Fruit fly (Drosophila melanogaster) whole organism, prepupa: ENCODE data around the gene CG44532.

Experiments used
- Blimp-1 ChIP-seq: fragments of 200-800 bp; sonication (Bioruptor generic); optimal IDR thresholded peaks from 3 replicates; lab custom pipeline; 2017; ENCODE audit warnings: missing biosample characterization, missing genetic modification characterization, mild to moderate bottlenecking, moderate library complexity, missing genetic modification reagents
- CG10631 ChIP-seq: fragments of 200-800 bp; sonication (Bioruptor generic); optimal IDR thresholded peaks from 2 replicates; lab custom pipeline; 2016; ENCODE audit warnings: missing biosample characterization, missing genetic modification characterization
- CG10669 ChIP-seq: fragments of 200-800 bp; sonication (Bioruptor generic); optimal IDR thresholded peaks from 3 replicates; lab custom pipeline; 2018; ENCODE audit warnings: missing biosample characterization, mild to moderate bottlenecking, missing genetic modification characterization, moderate library complexity
- CG11762 ChIP-seq: fragments of 200-800 bp; sonication (Bioruptor generic); optimal IDR thresholded peaks from 3 replicates; lab custom pipeline; 2016; ENCODE audit warnings: missing biosample characterization, missing genetic modification characterization; ENCODE audit not compliant: insufficient read depth
- CG15336 ChIP-seq: fragments of 200-800 bp; sonication (Bioruptor generic); IDR thresholded peaks from 2 replicates; pipeline ENCODE4 v1.3.6; 2022; ENCODE audit warnings: missing biosample characterization, missing genetic modification characterization
- CG1621 ChIP-seq: fragments of 200-800 bp; sonication (Bioruptor generic); optimal IDR thresholded peaks from 3 replicates; lab custom pipeline; 2018; ENCODE audit warnings: missing biosample characterization, mild to moderate bottlenecking, missing genetic modification characterization
- CG32006 ChIP-seq: fragments of 200-800 bp; sonication (Bioruptor generic); optimal IDR thresholded peaks from 3 replicates; lab custom pipeline; 2017; ENCODE audit warnings: missing biosample characterization, mild to moderate bottlenecking, missing genetic modification characterization
- CG34406 ChIP-seq: fragments of 200-800 bp; sonication (Bioruptor generic); optimal IDR thresholded peaks from 3 replicates; lab custom pipeline; 2016; ENCODE audit warnings: missing biosample characterization, missing genetic modification characterization
- CG3919 ChIP-seq: fragments of 200-800 bp; sonication (Bioruptor generic); optimal IDR thresholded peaks from 3 replicates; lab custom pipeline; 2016; ENCODE audit warnings: missing biosample characterization, missing genetic modification characterization
- CG4318 ChIP-seq: fragments of 200-800 bp; sonication (Bioruptor generic); optimal IDR thresholded peaks from 3 replicates; lab custom pipeline; 2017; ENCODE audit warnings: missing biosample characterization, mild to moderate bottlenecking, missing genetic modification characterization
- CG6163 ChIP-seq: fragments of 200-800 bp; sonication (Bioruptor generic); IDR thresholded peaks from 3 replicates; pipeline ENCODE4 v1.3.6; 2022; ENCODE audit warnings: missing biosample characterization, missing genetic modification characterization
- CG6276 ChIP-seq: fragments of 200-800 bp; sonication (Bioruptor generic); optimal IDR thresholded peaks from 2 replicates; lab custom pipeline; 2017; ENCODE audit warnings: missing biosample characterization, mild to moderate bottlenecking, missing genetic modification characterization
- CG6792 ChIP-seq: fragments of 200-800 bp; sonication (Bioruptor generic); optimal IDR thresholded peaks from 3 replicates; lab custom pipeline; 2016; ENCODE audit warnings: missing biosample characterization, missing genetic modification characterization
- CG6808 ChIP-seq: fragments of 200-800 bp; sonication (Bioruptor generic); optimal IDR thresholded peaks from 3 replicates; lab custom pipeline; 2017; ENCODE audit warnings: missing biosample characterization, missing genetic modification characterization, mild to moderate bottlenecking, moderate library complexity, missing genetic modification reagents
- CG8632 ChIP-seq: fragments of 200-800 bp; sonication (Bioruptor generic); optimal IDR thresholded peaks from 3 replicates; lab custom pipeline; 2016; ENCODE audit warnings: missing biosample characterization, missing genetic modification characterization
- Eip78C ChIP-seq: fragments of 200-800 bp; sonication (Bioruptor generic); peaks from one replicate; lab custom pipeline; 2016; ENCODE audit warnings: missing biosample characterization, missing genetic modification characterization
- Eip93F ChIP-seq: fragments of 200-800 bp; sonication (Bioruptor generic); optimal IDR thresholded peaks from 2 replicates; lab custom pipeline; 2016; ENCODE audit warnings: missing biosample characterization, mild to moderate bottlenecking, missing genetic modification characterization
- Ets21C ChIP-seq: fragments of 200-800 bp; sonication (Bioruptor generic); optimal IDR thresholded peaks from 3 replicates; lab custom pipeline; 2016; ENCODE audit warnings: missing biosample characterization, missing genetic modification characterization
- Ets96B ChIP-seq: fragments of 200-800 bp; optimal IDR thresholded peaks from 2 replicates; lab custom pipeline; 2019; ENCODE audit warnings: missing biosample characterization, mild to moderate bottlenecking, missing genetic modification characterization, moderate library complexity
- Hr39 ChIP-seq: fragments of 200-800 bp; sonication (Bioruptor generic); optimal IDR thresholded peaks from 2 replicates; lab custom pipeline; 2016; ENCODE audit warnings: missing biosample characterization, missing genetic modification characterization
- Hr4 ChIP-seq: fragments of 200-800 bp; sonication (Bioruptor generic); optimal IDR thresholded peaks from 3 replicates; lab custom pipeline; 2016; ENCODE audit warnings: missing biosample characterization, missing genetic modification characterization
- Lpt ChIP-seq: fragments of 200-800 bp; sonication (Bioruptor generic); optimal IDR thresholded peaks from 3 replicates; lab custom pipeline; 2016; ENCODE audit warnings: missing biosample characterization, missing genetic modification characterization
- Met ChIP-seq: fragments of 200-800 bp; sonication (Bioruptor generic); optimal IDR thresholded peaks from 3 replicates; lab custom pipeline; 2016; ENCODE audit warnings: missing biosample characterization, missing genetic modification characterization
- OdsH ChIP-seq: fragments of 200-800 bp; sonication (Bioruptor generic); optimal IDR thresholded peaks from 3 replicates; lab custom pipeline; 2016; ENCODE audit warnings: missing biosample characterization, missing genetic modification characterization
- Smox ChIP-seq: fragments of 200-800 bp; sonication (Bioruptor generic); optimal IDR thresholded peaks from 3 replicates; lab custom pipeline; 2016; ENCODE audit warnings: missing biosample characterization, missing genetic modification characterization
- Sox102F ChIP-seq: fragments of 200-800 bp; sonication (Bioruptor generic); optimal IDR thresholded peaks from 2 replicates; lab custom pipeline; 2016; ENCODE audit warnings: missing biosample characterization, mild to moderate bottlenecking, missing genetic modification characterization
- Sox15 ChIP-seq: fragments of 200-800 bp; sonication (Bioruptor generic); optimal IDR thresholded peaks from 3 replicates; lab custom pipeline; 2016; ENCODE audit warnings: missing biosample characterization, missing genetic modification characterization
- achi ChIP-seq: fragments of 200-800 bp; sonication (Bioruptor generic); optimal IDR thresholded peaks from 3 replicates; lab custom pipeline; 2016; ENCODE audit warnings: missing biosample characterization, missing genetic modification characterization
- acj6 ChIP-seq: fragments of 200-800 bp; sonication (Bioruptor generic); optimal IDR thresholded peaks from 3 replicates; lab custom pipeline; 2016; ENCODE audit warnings: missing biosample characterization, missing genetic modification characterization
- cyc ChIP-seq: fragments of 200-800 bp; sonication (Bioruptor generic); optimal IDR thresholded peaks from 3 replicates; lab custom pipeline; 2016; ENCODE audit warnings: missing biosample characterization, missing genetic modification characterization
- dsx ChIP-seq: fragments of 200-800 bp; optimal IDR thresholded peaks from 3 replicates; lab custom pipeline; 2019; ENCODE audit warnings: missing biosample characterization, mild to moderate bottlenecking, missing genetic modification characterization, moderate library complexity; ENCODE audit not compliant: poor library complexity, severe bottlenecking
- eg ChIP-seq: fragments of 200-800 bp; sonication (Bioruptor generic); IDR thresholded peaks from 3 replicates; pipeline ENCODE4 v1.3.6; 2022; ENCODE audit warnings: missing biosample characterization, missing genetic modification characterization
- esn ChIP-seq: fragments of 200-800 bp; sonication (Bioruptor generic); optimal IDR thresholded peaks from 2 replicates; lab custom pipeline; 2016; ENCODE audit warnings: missing biosample characterization, mild to moderate bottlenecking, missing genetic modification characterization, moderate library complexity
- fkh ChIP-seq: fragments of 200-800 bp; sonication (Bioruptor generic); optimal IDR thresholded peaks from 3 replicates; lab custom pipeline; 2017; ENCODE audit warnings: missing biosample characterization, mild to moderate bottlenecking, missing genetic modification characterization, moderate library complexity
- lz ChIP-seq: fragments of 200-800 bp; sonication (Bioruptor generic); optimal IDR thresholded peaks from 3 replicates; lab custom pipeline; 2016; ENCODE audit warnings: missing biosample characterization, missing genetic modification characterization
- net ChIP-seq: fragments of 200-800 bp; sonication (Bioruptor generic); optimal IDR thresholded peaks from 3 replicates; lab custom pipeline; 2016; ENCODE audit warnings: missing biosample characterization, missing genetic modification characterization
- salr ChIP-seq, 2 experiments: fragments of 200-800 bp; sonication (Bioruptor generic); optimal IDR thresholded peaks; 3 replicates each; lab custom pipeline; 2016 to 2018; ENCODE audit warnings: missing biosample characterization in 2 of 2, missing genetic modification characterization in 2 of 2, mild to moderate bottlenecking in 1 of 2
- ss ChIP-seq, 2 experiments: fragments of 200-800 bp; sonication (Bioruptor generic); optimal IDR thresholded peaks; 2 replicates in 1 of 2; 3 replicates in 1 of 2; lab custom pipeline; 2017 to 2018; ENCODE audit warnings: mild to moderate bottlenecking in 2 of 2, missing biosample characterization in 2 of 2, missing genetic modification characterization in 2 of 2, moderate library complexity in 1 of 2
- svp ChIP-seq: fragments of 200-800 bp; sonication (Bioruptor generic); peaks from one replicate; lab custom pipeline; 2016; ENCODE audit warnings: missing biosample characterization, missing genetic modification characterization
- topi ChIP-seq: fragments of 200-800 bp; sonication (Bioruptor generic); optimal IDR thresholded peaks from 3 replicates; lab custom pipeline; 2016; ENCODE audit warnings: missing biosample characterization, missing genetic modification characterization

Gene CG44532

dm6 chrX:9161912-9162311 is at the start of gene CG44532, which contains the start of gene Zpr1:
CG44532 (plus strand) TSS chrX:9162092.
Zpr1 (minus strand) TSS chrX:9162090.
- no peak for TF ChIP-seq achi (GFP tag; lab: Kevin White, UChicago)
- no peak for TF ChIP-seq OdsH (GFP tag; lab: Kevin White, UChicago)
- no peak for TF ChIP-seq CG3919 (GFP tag; lab: Kevin White, UChicago)
- TF ChIP-seq Ets21C (GFP tag; lab: Kevin White, UChicago): no peak
- no peak for TF ChIP-seq CG15336 (GFP tag; lab: Robert Waterston, UW)
- no peak for TF ChIP-seq Eip93F
- TF ChIP-seq cyc (GFP tag; lab: Kevin White, UChicago): no peak
- TF ChIP-seq Ets96B (tag; lab: Kevin White, UChicago): no peak
- no peak for TF ChIP-seq esn (GFP tag; lab: Kevin White, UChicago)
- TF ChIP-seq CG6792 (GFP tag; lab: Kevin White, UChicago): no peak
- TF ChIP-seq Sox102F: no peak
- TF ChIP-seq CG34406 (GFP tag; lab: Kevin White, UChicago): no peak
- no peak for TF ChIP-seq eg (GFP tag; lab: Robert Waterston, UW)
- no peak for TF ChIP-seq Sox15 (GFP tag; lab: Kevin White, UChicago)
- TF ChIP-seq fkh (GFP tag; lab: Kevin White, UChicago): no peak
- TF ChIP-seq CG8632 (GFP tag; lab: Kevin White, UChicago): no peak
- no peak for TF ChIP-seq acj6 (GFP tag; lab: Kevin White, UChicago)
- TF ChIP-seq CG32006: no peak
- TF ChIP-seq CG1621 (tag; lab: Kevin White, UChicago): no peak
- no peak for TF ChIP-seq CG6276 (GFP tag; lab: Kevin White, UChicago)

- no peak for TF ChIP-seq Smox (GFP tag; lab: Kevin White, UChicago)
- no peak for TF ChIP-seq fkh (GFP tag; lab: Kevin White, UChicago)
- no peak for TF ChIP-seq CG4318
- TF ChIP-seq Hr4 (GFP tag; lab: Kevin White, UChicago): no peak
- TF ChIP-seq Lpt (GFP tag; lab: Kevin White, UChicago): no peak
- no peak for TF ChIP-seq dsx (GFP tag; lab: Kevin White, UChicago)
- TF ChIP-seq CG8632 (GFP tag; lab: Kevin White, UChicago): no peak
- no peak for TF ChIP-seq CG6792 (GFP tag; lab: Kevin White, UChicago)
- TF ChIP-seq CG10631 (GFP tag; lab: Kevin White, UChicago): no peak
- no peak for TF ChIP-seq Blimp-1 (GFP tag; lab: Kevin White, UChicago)
Observed at dm6 chrX:9117831-9118230, 44.1 kb upstream of the CG44532 start.

- TF ChIP-seq topi (GFP tag; lab: Kevin White, UChicago) (peak; percentile 34), CG3919 (GFP tag; lab: Kevin White, UChicago) (peak; percentile 22), Hr4 (GFP tag; lab: Kevin White, UChicago) (peak; percentile 58), Met (GFP tag; lab: Kevin White, UChicago) (peak; percentile 37), CG10669 (GFP tag; lab: Kevin White, UChicago) (peak; percentile 37), CG6163 (GFP tag; lab: Robert Waterston, UW) (0 out of 3 replicates have a peak, but pooled peaks have one; percentile 27), eg (GFP tag; lab: Robert Waterston, UW) (0 out of 3 replicates have a peak, but pooled peaks have one; percentile 55), lz (GFP tag; lab: Kevin White, UChicago) (no peak), CG10631 (GFP tag; lab: Kevin White, UChicago) (no peak), salr (GFP tag; optimal IDR thresholded peaks at IDR 0.05; lab: Kevin White, UChicago) (no peak), Ets96B (tag; lab: Kevin White, UChicago) (peak; percentile 12), cyc (GFP tag; lab: Kevin White, UChicago) (peak; percentile 38), achi (GFP tag; lab: Kevin White, UChicago) (no peak), CG6276 (GFP tag; lab: Kevin White, UChicago) (peak; percentile 47), net (GFP tag; lab: Kevin White, UChicago) (no peak), ss (GFP tag; optimal IDR thresholded peaks at IDR 0.05; lab: Kevin White, UChicago) (peak in 1 of 2 experiments; percentile 6), Hr39 (no peak), CG6808 (peak; percentile 30), CG6792 (GFP tag; lab: Kevin White, UChicago) (no peak), Eip78C (peak; percentile 87), Sox102F (no peak), CG11762 (GFP tag; lab: Kevin White, UChicago) (peak; percentile 10), svp (GFP tag; lab: Kevin White, UChicago) (peak; percentile 78)
Observed at dm6 chrX:9118961-9119633, 42.8 kb upstream of the CG44532 start.
